Fruit fly (Drosophila melanogaster) whole organism, embryonic: ENCODE measurements around the gene CG43051.
A peak's percentile ranks its signal among the peaks of the same experiment; 100 is the strongest.

Experiments used
- Antp ChIP-seq: fragments of 200-800 bp; sonication (Bioruptor generic); optimal IDR thresholded peaks from 3 replicates; lab custom pipeline; 2016; ENCODE audit warnings: missing biosample characterization, missing genetic modification characterization
- B-H1 ChIP-seq: fragments of 200-800 bp; sonication (Bioruptor generic); IDR thresholded peaks from 3 replicates; pipeline ENCODE4 v1.3.6; 2022; ENCODE audit warnings: missing biosample characterization, missing genetic modification characterization
- CG10321 ChIP-seq: fragments of 200-800 bp; sonication (Bioruptor generic); IDR thresholded peaks from 2 replicates; pipeline ENCODE4 v1.3.6; 2022; ENCODE audit warnings: missing biosample characterization, missing genetic modification characterization
- CG11085 ChIP-seq: fragments of 200-800 bp; sonication (Bioruptor generic); IDR thresholded peaks from 2 replicates; pipeline ENCODE4 v1.3.6; 2022; ENCODE audit warnings: missing biosample characterization, missing genetic modification characterization
- CG11723 ChIP-seq: fragments of 200-800 bp; sonication (Bioruptor generic); optimal IDR thresholded peaks from 2 replicates; lab custom pipeline; 2017; ENCODE audit warnings: missing biosample characterization, mild to moderate bottlenecking, missing genetic modification characterization
- CG12104 ChIP-seq: fragments of 200-800 bp; sonication (Bioruptor generic); optimal IDR thresholded peaks from 3 replicates; lab custom pipeline; 2016; ENCODE audit warnings: missing biosample characterization, missing genetic modification characterization
- CG15073 ChIP-seq: fragments of 200-800 bp; sonication (Bioruptor generic); optimal IDR thresholded peaks from 2 replicates; lab custom pipeline; 2016; ENCODE audit warnings: missing biosample characterization, missing genetic modification characterization
- CG15479 ChIP-seq: fragments of 200-800 bp; sonication (Bioruptor generic); optimal IDR thresholded peaks from 3 replicates; lab custom pipeline; 2019; ENCODE audit warnings: missing biosample characterization, mild to moderate bottlenecking, missing genetic modification characterization, moderate library complexity
- CG15514 ChIP-seq: fragments of 200-800 bp; sonication (Bioruptor generic); optimal IDR thresholded peaks from 3 replicates; lab custom pipeline; 2017; ENCODE audit warnings: missing biosample characterization, missing genetic modification characterization, mild to moderate bottlenecking, moderate library complexity, missing genetic modification reagents
- CG16863 ChIP-seq: fragments of 200-800 bp; sonication (Bioruptor generic); optimal IDR thresholded peaks from 3 replicates; lab custom pipeline; 2016; ENCODE audit warnings: missing biosample characterization, missing genetic modification characterization
- CG17802 ChIP-seq: fragments of 200-800 bp; sonication (Bioruptor generic); optimal IDR thresholded peaks from 2 replicates; lab custom pipeline; 2018; ENCODE audit warnings: missing biosample characterization, mild to moderate bottlenecking, missing genetic modification characterization, moderate library complexity
- CG17829 ChIP-seq: fragments of 200-800 bp; optimal IDR thresholded peaks from 2 replicates; lab custom pipeline; 2019; ENCODE audit warnings: missing biosample characterization, mild to moderate bottlenecking, missing genetic modification characterization, moderate library complexity
- CG17912 ChIP-seq: fragments of 200-800 bp; sonication (Bioruptor generic); optimal IDR thresholded peaks from 2 replicates; lab custom pipeline; 2018; ENCODE audit warnings: missing biosample characterization, mild to moderate bottlenecking, missing genetic modification characterization
- CG2199 ChIP-seq: fragments of 200-800 bp; sonication (Bioruptor generic); IDR thresholded peaks from 3 replicates; pipeline ENCODE4 v1.3.6; 2022; ENCODE audit warnings: missing biosample characterization, missing genetic modification characterization
- CG31365 ChIP-seq: fragments of 200-800 bp; sonication (Bioruptor generic); optimal IDR thresholded peaks from 2 replicates; lab custom pipeline; 2018; ENCODE audit warnings: missing biosample characterization, mild to moderate bottlenecking, missing genetic modification characterization
- CG4328 ChIP-seq: fragments of 200-800 bp; sonication (Bioruptor generic); optimal IDR thresholded peaks from 3 replicates; lab custom pipeline; 2017; ENCODE audit warnings: missing biosample characterization, missing genetic modification reagents, missing genetic modification characterization
- CG4820 ChIP-seq: fragments of 200-800 bp; sonication (Bioruptor generic); optimal IDR thresholded peaks from 3 replicates; lab custom pipeline; 2016; ENCODE audit warnings: missing biosample characterization, missing genetic modification characterization
- CG6254 ChIP-seq: fragments of 200-800 bp; sonication (Bioruptor generic); optimal IDR thresholded peaks from 3 replicates; lab custom pipeline; 2017; ENCODE audit warnings: mild to moderate bottlenecking, missing biosample characterization, missing genetic modification reagents, missing genetic modification characterization
- CG6854 ChIP-seq: fragments of 200-800 bp; sonication (Bioruptor generic); optimal IDR thresholded peaks from 3 replicates; lab custom pipeline; 2017; ENCODE audit warnings: missing biosample characterization, mild to moderate bottlenecking, missing genetic modification characterization
- CG7556 ChIP-seq: fragments of 200-800 bp; sonication (Bioruptor generic); optimal IDR thresholded peaks from 2 replicates; lab custom pipeline; 2017; ENCODE audit warnings: missing biosample characterization, mild to moderate bottlenecking, missing genetic modification characterization
- CG7839 ChIP-seq: fragments of 200-800 bp; sonication (Bioruptor generic); optimal IDR thresholded peaks from 3 replicates; lab custom pipeline; 2018; ENCODE audit warnings: missing biosample characterization, mild to moderate bottlenecking, missing genetic modification characterization, moderate library complexity
- CG8089 ChIP-seq: fragments of 200-800 bp; sonication (Bioruptor generic); optimal IDR thresholded peaks from 3 replicates; lab custom pipeline; 2016; ENCODE audit warnings: missing biosample characterization, missing genetic modification characterization
- CG9437 ChIP-seq: fragments of 200-800 bp; sonication (Bioruptor generic); optimal IDR thresholded peaks from 2 replicates; lab custom pipeline; 2018; ENCODE audit warnings: missing biosample characterization, mild to moderate bottlenecking, missing genetic modification characterization
- D ChIP-seq, 2 experiments: fragments of 200-800 bp in 1 of 2; fragments of >200 bp in 1 of 2; sonication (Bioruptor generic) in 1 of 2; optimal IDR thresholded peaks; 2 replicates in 1 of 2; 3 replicates in 1 of 2; lab custom pipeline; 2017; ENCODE audit warnings: mild to moderate bottlenecking in 1 of 2, missing biosample characterization in 1 of 2, missing genetic modification characterization in 1 of 2, missing genetic modification reagents in 1 of 2
- Deaf1 ChIP-seq: fragments of 200-800 bp; optimal IDR thresholded peaks from 3 replicates; lab custom pipeline; 2019; ENCODE audit warnings: missing biosample characterization, mild to moderate bottlenecking, missing genetic modification characterization, moderate library complexity
- Dek ChIP-seq: fragments of 200-800 bp; sonication (Bioruptor generic); optimal IDR thresholded peaks from 3 replicates; lab custom pipeline; 2019; ENCODE audit warnings: missing biosample characterization, mild to moderate bottlenecking, missing genetic modification characterization, moderate library complexity
- Doc2 ChIP-seq: fragments of 200-800 bp; sonication (Bioruptor generic); IDR thresholded peaks from 2 replicates; pipeline ENCODE4 v1.3.6; 2022; ENCODE audit warnings: missing biosample characterization, missing genetic modification characterization
- Fer1 ChIP-seq: fragments of 200-800 bp; sonication (Bioruptor generic); optimal IDR thresholded peaks from 2 replicates; lab custom pipeline; 2017; ENCODE audit warnings: missing biosample characterization, mild to moderate bottlenecking, missing genetic modification characterization
- HmgD ChIP-seq: fragments of 200-800 bp; sonication (Bioruptor generic); optimal IDR thresholded peaks from 3 replicates; lab custom pipeline; 2016; ENCODE audit warnings: missing biosample characterization, missing genetic modification characterization
- Hsf ChIP-seq: fragments of 200-800 bp; sonication (Bioruptor generic); optimal IDR thresholded peaks from 3 replicates; lab custom pipeline; 2016; ENCODE audit warnings: missing biosample characterization, missing genetic modification characterization
- MESR4 ChIP-seq: fragments of 200-800 bp; sonication (Bioruptor generic); optimal IDR thresholded peaks from 2 replicates; lab custom pipeline; 2018; ENCODE audit warnings: missing biosample characterization, mild to moderate bottlenecking, missing genetic modification characterization, moderate library complexity
- Nf-YC ChIP-seq: fragments of 200-800 bp; optimal IDR thresholded peaks from 3 replicates; lab custom pipeline; 2019; ENCODE audit warnings: missing biosample characterization, mild to moderate bottlenecking, missing genetic modification characterization, moderate library complexity
- Oaz ChIP-seq: fragments of 200-800 bp; sonication (Bioruptor generic); IDR thresholded peaks from 2 replicates; pipeline ENCODE4 v1.3.6; 2022; ENCODE audit warnings: missing biosample characterization, missing genetic modification characterization
- Poxn ChIP-seq: fragments of 200-800 bp; sonication (Bioruptor generic); IDR thresholded peaks from 2 replicates; pipeline ENCODE4 v1.3.6; 2022; ENCODE audit warnings: missing biosample characterization, missing genetic modification characterization
- Ptx1 ChIP-seq: fragments of 200-800 bp; sonication (Bioruptor generic); IDR thresholded peaks from 2 replicates; pipeline ENCODE4 v1.3.6; 2022; ENCODE audit warnings: missing biosample characterization, missing genetic modification characterization
- aop ChIP-seq: fragments of 200-800 bp; sonication (Bioruptor generic); IDR thresholded peaks from 2 replicates; pipeline ENCODE4 v1.3.6; 2022; ENCODE audit warnings: missing biosample characterization, missing genetic modification characterization
- ase ChIP-seq: fragments of 200-800 bp; sonication (Bioruptor generic); IDR thresholded peaks from 3 replicates; pipeline ENCODE4 v1.3.6; 2022; ENCODE audit warnings: missing biosample characterization, missing genetic modification characterization
- ash1 ChIP-seq: fragments of 200-800 bp; sonication (Bioruptor generic); optimal IDR thresholded peaks from 2 replicates; lab custom pipeline; 2018; ENCODE audit warnings: missing biosample characterization, mild to moderate bottlenecking, missing genetic modification characterization
- bbx ChIP-seq: fragments of 200-800 bp; sonication (Bioruptor generic); IDR thresholded peaks from 2 replicates; pipeline ENCODE4 v1.3.6; 2022; ENCODE audit warnings: missing biosample characterization, missing genetic modification characterization; ENCODE audit not compliant: partially characterized antibody
- dan ChIP-seq: fragments of 200-800 bp; sonication (Bioruptor generic); IDR thresholded peaks from 2 replicates; pipeline ENCODE4 v1.3.6; 2022; ENCODE audit warnings: missing biosample characterization, missing genetic modification characterization
- gce ChIP-seq: fragments of 200-800 bp; sonication (Bioruptor generic); IDR thresholded peaks from 3 replicates; pipeline ENCODE4 v1.3.6; 2022; ENCODE audit warnings: missing biosample characterization, missing genetic modification characterization
- gem ChIP-seq: fragments of 200-800 bp; sonication (Bioruptor generic); optimal IDR thresholded peaks from 2 replicates; lab custom pipeline; 2019; ENCODE audit warnings: missing biosample characterization, mild to moderate bottlenecking, missing genetic modification characterization, moderate library complexity
- hbn ChIP-seq: fragments of 200-800 bp; sonication (Bioruptor generic); IDR thresholded peaks from 2 replicates; pipeline ENCODE4 v1.3.6; 2022; ENCODE audit warnings: missing biosample characterization, missing genetic modification characterization; ENCODE audit not compliant: partially characterized antibody
- ind ChIP-seq: fragments of 200-800 bp; sonication (Bioruptor generic); optimal IDR thresholded peaks from 3 replicates; lab custom pipeline; 2016; ENCODE audit warnings: missing biosample characterization, missing genetic modification characterization
- kay ChIP-seq: fragments of 200-800 bp; sonication (Bioruptor generic); optimal IDR thresholded peaks from 2 replicates; lab custom pipeline; 2016; ENCODE audit warnings: missing biosample characterization, missing genetic modification characterization
- lbe ChIP-seq: fragments of 200-800 bp; sonication (Bioruptor generic); optimal IDR thresholded peaks from 2 replicates; lab custom pipeline; 2016; ENCODE audit warnings: missing biosample characterization, mild to moderate bottlenecking, missing genetic modification characterization
- oc ChIP-seq: fragments of 200-800 bp; sonication (Bioruptor generic); optimal IDR thresholded peaks from 2 replicates; lab custom pipeline; 2018; ENCODE audit warnings: missing biosample characterization, mild to moderate bottlenecking, missing genetic modification characterization, moderate library complexity
- shn ChIP-seq: fragments of 200-800 bp; sonication (Bioruptor generic); optimal IDR thresholded peaks from 3 replicates; lab custom pipeline; 2016; ENCODE audit warnings: missing biosample characterization, missing genetic modification characterization
- sima ChIP-seq: fragments of 200-800 bp; sonication (Bioruptor generic); optimal IDR thresholded peaks from 2 replicates; lab custom pipeline; 2016; ENCODE audit warnings: missing biosample characterization, missing genetic modification characterization
- tgo ChIP-seq: fragments of 200-800 bp; sonication (Bioruptor generic); IDR thresholded peaks from 3 replicates; pipeline ENCODE4 v1.3.6; 2022; ENCODE audit warnings: missing biosample characterization, missing genetic modification characterization
- tna ChIP-seq: fragments of 200-800 bp; sonication (Bioruptor generic); IDR thresholded peaks from 2 replicates; pipeline ENCODE4 v1.3.6; 2022; ENCODE audit warnings: missing biosample characterization, missing genetic modification characterization; ENCODE audit not compliant: partially characterized antibody
- unpg ChIP-seq: fragments of 200-800 bp; sonication (Bioruptor generic); optimal IDR thresholded peaks from 3 replicates; lab custom pipeline; 2018; ENCODE audit warnings: missing biosample characterization, mild to moderate bottlenecking, missing genetic modification characterization, moderate library complexity

CG43051 gene

DNA sequence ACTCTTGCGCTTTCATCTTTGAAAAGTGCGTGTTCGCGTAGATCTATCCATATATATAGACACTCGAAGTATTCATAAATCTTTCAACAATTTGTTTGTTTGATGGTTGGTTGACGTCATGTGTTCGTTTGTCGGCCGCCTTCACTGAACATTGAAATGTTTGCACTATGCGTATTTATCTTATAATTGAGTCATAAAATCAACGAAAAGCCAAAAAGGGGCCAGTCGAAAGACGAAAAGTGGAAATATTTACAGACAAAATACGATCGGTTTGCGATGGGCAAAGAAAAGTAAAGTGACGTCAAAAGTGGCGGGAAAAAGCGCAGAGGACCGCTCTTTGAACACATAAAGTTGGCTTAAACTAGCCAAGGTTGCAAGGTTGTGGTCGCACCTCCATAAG, 20.4 kb upstream of the CG43051 start (continued):
- TF ChIP-seq CG7556 (GFP tag; lab: Kevin White, UChicago): peak; percentile 24
- TF ChIP-seq tgo (GFP tag; lab: Robert Waterston, UW): no peak
- TF ChIP-seq ind (GFP tag; lab: Kevin White, UChicago): no peak
- no peak for TF ChIP-seq gce
- no peak for TF ChIP-seq CG11085 (GFP tag; lab: Robert Waterston, UW)
- no peak for TF ChIP-seq MESR4 (GFP tag; lab: Kevin White, UChicago)
- peak; percentile 9 for TF ChIP-seq kay
- TF ChIP-seq Oaz (GFP tag; lab: Robert Waterston, UW): no peak
- TF ChIP-seq sima (GFP tag; lab: Kevin White, UChicago): no peak
- no peak for TF ChIP-seq Hsf
- TF ChIP-seq CG2199 (GFP tag; lab: Robert Waterston, UW): no peak
- no peak for TF ChIP-seq CG9437 (GFP tag; lab: Kevin White, UChicago)
- no peak for TF ChIP-seq CG12104 (GFP tag; lab: Kevin White, UChicago)
- no peak for TF ChIP-seq CG17802 (tag; lab: Kevin White, UChicago)
- no peak for TF ChIP-seq Antp
- peak; percentile 45 for TF ChIP-seq CG6254 (GFP tag; lab: Kevin White, UChicago)
- no peak for TF ChIP-seq CG15514 (GFP tag; lab: Kevin White, UChicago)
- no peak for TF ChIP-seq CG4328
- no peak for TF ChIP-seq Deaf1 (tag; lab: Kevin White, UChicago)
- no peak for TF ChIP-seq Poxn (GFP tag; lab: Robert Waterston, UW)
- peak; percentile 36 for TF ChIP-seq unpg (GFP tag; lab: Kevin White, UChicago)
- TF ChIP-seq B-H1 (GFP tag; lab: Robert Waterston, UW): no peak
- TF ChIP-seq CG17912 (GFP tag; lab: Kevin White, UChicago): peak; percentile 70
- TF ChIP-seq ase (GFP tag; lab: Robert Waterston, UW): no peak
- no peak for TF ChIP-seq CG10321 (GFP tag; lab: Robert Waterston, UW)
- TF ChIP-seq CG15479 (GFP tag; lab: Kevin White, UChicago): no peak
- TF ChIP-seq Dek (tag; lab: Kevin White, UChicago): no peak
- TF ChIP-seq Fer1 (GFP tag; lab: Kevin White, UChicago): peak; percentile 44
- TF ChIP-seq D (optimal IDR thresholded peaks at IDR 0.05; lab: Kevin White, UChicago): no peak
- peak; percentile 48 for TF ChIP-seq D (GFP tag; optimal IDR thresholded peaks at IDR 0.05; lab: Kevin White, UChicago)
- TF ChIP-seq CG6854 (GFP tag; lab: Kevin White, UChicago): no peak
- no peak for TF ChIP-seq hbn (GFP tag; lab: Robert Waterston, UW)
- no peak for TF ChIP-seq dan (GFP tag; lab: Robert Waterston, UW)
- no peak for TF ChIP-seq CG15073 (GFP tag; lab: Kevin White, UChicago)
- TF ChIP-seq Ptx1 (GFP tag; lab: Robert Waterston, UW): no peak
- no peak for TF ChIP-seq bbx (GFP tag; lab: Robert Waterston, UW)
- no peak for TF ChIP-seq lbe (GFP tag; lab: Kevin White, UChicago)
- TF ChIP-seq CG7839 (tag; lab: Kevin White, UChicago): no peak
- TF ChIP-seq CG8089 (GFP tag; lab: Kevin White, UChicago): no peak
- TF ChIP-seq gem (tag; lab: Kevin White, UChicago): peak; percentile 40
- TF ChIP-seq CG11723 (GFP tag; lab: Kevin White, UChicago): peak; percentile 0
- TF ChIP-seq CG4820: no peak
- no peak for TF ChIP-seq shn (GFP tag; lab: Kevin White, UChicago)
- TF ChIP-seq Doc2: no peak
- no peak for TF ChIP-seq ash1 (GFP tag; lab: Kevin White, UChicago)
- TF ChIP-seq Nf-YC (tag; lab: Kevin White, UChicago): no peak
- TF ChIP-seq aop (GFP tag; lab: Robert Waterston, UW): no peak
- TF ChIP-seq CG31365 (tag; lab: Kevin White, UChicago): peak; percentile 49
- no peak for TF ChIP-seq tna (GFP tag; lab: Robert Waterston, UW)
- TF ChIP-seq CG17829: no peak
- TF ChIP-seq oc (tag; lab: Kevin White, UChicago): no peak
- no peak for TF ChIP-seq HmgD (GFP tag; lab: Kevin White, UChicago)
- no peak for TF ChIP-seq CG16863 (GFP tag; lab: Kevin White, UChicago)
